Worm (Caenorhabditis elegans) whole organism, L2 larva: ENCODE measurements around the gene F36H5.18.

ENCODE experiments used
- ama-1 ChIP-seq: fragments of 150-350 bp; optimal IDR thresholded peaks from 2 replicates; lab custom pipeline; 2018; ENCODE audit warnings: inconsistent platforms
- blmp-1 ChIP-seq: sonication (generic microtip); optimal IDR thresholded peaks from 2 replicates; lab custom pipeline; 2017; ENCODE audit warnings: missing genetic modification characterization, mild to moderate bottlenecking, missing compliant biosample characterization, antibody characterized with exemption, moderate library complexity; ENCODE audit not compliant: insufficient read depth
- egl-27 ChIP-seq: sonication (generic microtip); optimal IDR thresholded peaks from 3 replicates; lab custom pipeline; 2017; ENCODE audit warnings: missing biosample characterization, missing genetic modification reagents, missing genetic modification characterization
- fos-1 ChIP-seq: fragments of 150-350 bp; optimal IDR thresholded peaks from 2 replicates; lab custom pipeline; 2014; ENCODE audit warnings: missing biosample characterization, missing genetic modification characterization
- mdl-1 ChIP-seq, 2 experiments: fragments of 150-350 bp in 1 of 2; sonication (generic microtip) in 1 of 2; optimal IDR thresholded peaks; 2 replicates each; lab custom pipeline; 2017; ENCODE audit warnings: missing biosample characterization in 2 of 2, missing genetic modification characterization in 2 of 2
- nhr-25 ChIP-seq: fragments of 150-350 bp; sonication (generic microtip); optimal IDR thresholded peaks from 3 replicates; lab custom pipeline; 2014; ENCODE audit warnings: missing biosample characterization, missing genetic modification characterization
- nhr-77 ChIP-seq: fragments of 150-350 bp; optimal IDR thresholded peaks from 2 replicates; lab custom pipeline; 2014; ENCODE audit warnings: missing biosample characterization, missing genetic modification characterization
- snpc-4 ChIP-seq: fragments of 150-350 bp; optimal IDR thresholded peaks from 2 replicates; lab custom pipeline; 2014; ENCODE audit warnings: missing biosample characterization, missing genetic modification characterization
- unc-39 ChIP-seq: fragments of 150-350 bp; optimal IDR thresholded peaks from 2 replicates; lab custom pipeline; 2014; ENCODE audit warnings: missing biosample characterization, missing genetic modification characterization
- zag-1 ChIP-seq: fragments of 150-350 bp; optimal IDR thresholded peaks from 2 replicates; lab custom pipeline; 2014; ENCODE audit warnings: missing biosample characterization, missing genetic modification characterization

ce11 chrII:1731932-1732331, 27.8 kb upstream of the F36H5.18 start, which contains the start of gene ceh-82:
- TF ChIP-seq ama-1 (lab: Kevin White, UChicago): no peak
- TF ChIP-seq egl-27 (tag; lab: Kevin White, UChicago): no peak
- TF ChIP-seq snpc-4: no peak
- no peak for TF ChIP-seq fos-1 (tag; lab: Kevin White, UChicago)
- TF ChIP-seq zag-1: no peak
- TF ChIP-seq nhr-25 (tag; lab: Kevin White, UChicago): no peak
- no peak for TF ChIP-seq nhr-77
- no peak for TF ChIP-seq unc-39
- no peak for TF ChIP-seq blmp-1
- TF ChIP-seq mdl-1 (tag; optimal IDR thresholded peaks at IDR 0.05; lab: Kevin White, UChicago): no peak
